Fruit fly (Drosophila melanogaster) whole organism, embryonic: ENCODE results near the gene Gbs-70E.
A peak's percentile ranks its signal among the peaks of the same experiment; 100 is the strongest.

Source experiments
- YL-1 ChIP-seq: fragments of 200-800 bp; sonication (Bioruptor generic); optimal IDR thresholded peaks from 3 replicates; lab custom pipeline; 2017; ENCODE audit warnings: missing biosample characterization, mild to moderate bottlenecking, missing genetic modification characterization
- exex ChIP-seq: fragments of 200-800 bp; sonication (Bioruptor generic); optimal IDR thresholded peaks from 4 replicates; lab custom pipeline; 2018; ENCODE audit warnings: missing biosample characterization, mild to moderate bottlenecking, missing genetic modification characterization, moderate library complexity
- vvl ChIP-seq: fragments of 200-800 bp; sonication (Bioruptor generic); IDR thresholded peaks from 2 replicates; pipeline ENCODE4 v1.3.6; 2022; ENCODE audit warnings: missing biosample characterization, missing genetic modification characterization

- TF ChIP-seq vvl (GFP tag; lab: Robert Waterston, UW) = 0 out of 2 replicates have a peak, but pooled peaks have one; percentile 28
- TF ChIP-seq YL-1 = no peak
- TF ChIP-seq exex (tag; lab: Kevin White, UChicago) = peak; percentile 86
These were observed 4.3 kb upstream of the Gbs-70E start for dm6 chr3L:14555052-14555451.
